Worm (Caenorhabditis elegans) whole organism, L2 larva: ENCODE data around the gene ZK418.11.

Experiments used
- R02D3.7 ChIP-seq: fragments of 150-350 bp; optimal IDR thresholded peaks from 2 replicates; lab custom pipeline; 2014; ENCODE audit warnings: missing biosample characterization, missing genetic modification characterization
- ama-1 ChIP-seq: fragments of 150-350 bp; optimal IDR thresholded peaks from 2 replicates; lab custom pipeline; 2018; ENCODE audit warnings: inconsistent platforms
- blmp-1 ChIP-seq: sonication (generic microtip); optimal IDR thresholded peaks from 2 replicates; lab custom pipeline; 2017; ENCODE audit warnings: missing genetic modification characterization, mild to moderate bottlenecking, missing compliant biosample characterization, antibody characterized with exemption, moderate library complexity; ENCODE audit not compliant: insufficient read depth
- ceh-16 ChIP-seq: fragments of 150-350 bp; optimal IDR thresholded peaks from 2 replicates; lab custom pipeline; 2014; ENCODE audit warnings: missing biosample characterization, missing genetic modification characterization
- ceh-82 ChIP-seq: fragments of 150-350 bp; optimal IDR thresholded peaks from 2 replicates; lab custom pipeline; 2014; ENCODE audit warnings: missing biosample characterization, missing genetic modification characterization
- lin-13 ChIP-seq: fragments of 150-350 bp; optimal IDR thresholded peaks from 2 replicates; lab custom pipeline; 2014; ENCODE audit warnings: missing biosample characterization, missing genetic modification reagents, missing genetic modification characterization
- lin-39 ChIP-seq: fragments of 150-350 bp; optimal IDR thresholded peaks from 2 replicates; lab custom pipeline; 2014; ENCODE audit warnings: missing biosample characterization, missing genetic modification reagents, missing genetic modification characterization
- nhr-11 ChIP-seq: fragments of 150-350 bp; optimal IDR thresholded peaks from 2 replicates; lab custom pipeline; 2014; ENCODE audit warnings: missing biosample characterization, missing genetic modification characterization
- skn-1 ChIP-seq: sonication (generic microtip); optimal IDR thresholded peaks from 2 replicates; lab custom pipeline; 2017; ENCODE audit warnings: missing biosample characterization, missing genetic modification characterization
- sma-9 ChIP-seq, 2 experiments: fragments of 150-350 bp in 1 of 2; sonication (generic microtip) in 1 of 2; optimal IDR thresholded peaks; 2 replicates each; lab custom pipeline; 2014 to 2016; ENCODE audit warnings: missing genetic modification characterization in 2 of 2, mild to moderate bottlenecking in 1 of 2, missing biosample characterization in 1 of 2, missing compliant biosample characterization in 1 of 2, missing genetic modification reagents in 1 of 2, moderate library complexity in 1 of 2
- snpc-4 ChIP-seq: fragments of 150-350 bp; optimal IDR thresholded peaks from 2 replicates; lab custom pipeline; 2014; ENCODE audit warnings: missing biosample characterization, missing genetic modification characterization
- unc-62 ChIP-seq: fragments of 150-350 bp; optimal IDR thresholded peaks from 2 replicates; lab custom pipeline; 2014; ENCODE audit warnings: missing biosample characterization, missing genetic modification reagents, missing genetic modification characterization
- zag-1 ChIP-seq: fragments of 150-350 bp; optimal IDR thresholded peaks from 2 replicates; lab custom pipeline; 2014; ENCODE audit warnings: missing biosample characterization, missing genetic modification characterization
- ztf-11 ChIP-seq: sonication (generic microtip); optimal IDR thresholded peaks from 2 replicates; lab custom pipeline; 2017; ENCODE audit warnings: missing biosample characterization, missing genetic modification characterization

DNA sequence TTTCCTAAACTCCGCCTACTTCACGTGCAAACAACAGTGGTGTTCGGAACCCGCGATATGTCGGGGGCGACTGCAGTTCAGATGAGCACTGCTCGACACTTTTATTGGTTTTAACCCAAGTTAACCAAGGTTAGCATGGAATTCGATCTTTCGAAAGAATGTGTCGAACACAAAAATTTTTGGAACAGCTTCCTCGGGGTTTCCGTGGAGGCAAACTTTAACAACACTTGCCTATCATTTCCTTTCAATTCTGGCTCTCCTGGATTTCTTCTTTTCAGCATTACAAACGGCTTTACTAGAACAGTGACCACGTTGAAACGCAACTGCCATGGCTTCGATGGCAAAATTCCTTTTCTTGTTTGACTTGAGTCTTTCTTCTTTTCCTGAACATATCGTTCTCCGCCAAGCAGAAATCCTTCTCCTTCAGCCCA, 41.2 kb downstream of the ZK418.11 start:
- TF ChIP-seq ceh-82 (tag; lab: Kevin White, UChicago) (no peak), R02D3.7 (tag; lab: Kevin White, UChicago) (no peak), nhr-11 (tag; lab: Kevin White, UChicago) (no peak), ama-1 (peak; percentile 91), ztf-11 (tag; lab: Kevin White, UChicago) (no peak), unc-62 (no peak), lin-39 (no peak), skn-1 (tag; lab: Kevin White, UChicago) (no peak), zag-1 (tag; lab: Kevin White, UChicago) (no peak), snpc-4 (tag; lab: Kevin White, UChicago) (peak; percentile 97), lin-13 (GFP tag; lab: Kevin White, UChicago) (no peak), blmp-1 (tag; lab: Kevin White, UChicago) (no peak), ceh-16 (tag; lab: Kevin White, UChicago) (no peak), sma-9 (GFP tag; optimal IDR thresholded peaks at IDR 0.05; lab: Kevin White, UChicago) (peak; percentile 77), sma-9 (tag; optimal IDR thresholded peaks at IDR 0.05; lab: Kevin White, UChicago) (no peak)
